Fruit fly (Drosophila melanogaster) whole organism, embryonic: ENCODE data around the gene Ndfip.

Experiments used
- Abd-B ChIP-seq: fragments of 200-800 bp; sonication (Bioruptor generic); optimal IDR thresholded peaks from 2 replicates; lab custom pipeline; 2018; ENCODE audit warnings: missing biosample characterization, mild to moderate bottlenecking, missing genetic modification characterization, moderate library complexity
- Atf3 ChIP-seq: fragments of 200-800 bp; sonication (Bioruptor generic); optimal IDR thresholded peaks from 3 replicates; lab custom pipeline; 2016; ENCODE audit warnings: missing biosample characterization, missing genetic modification characterization
- Bdp1 ChIP-seq: fragments of 200-800 bp; sonication (Bioruptor generic); optimal IDR thresholded peaks from 3 replicates; lab custom pipeline; 2016; ENCODE audit warnings: missing biosample characterization, missing genetic modification characterization
- Blimp-1 ChIP-seq: fragments of 200-800 bp; sonication (Bioruptor generic); optimal IDR thresholded peaks from 3 replicates; lab custom pipeline; 2018; ENCODE audit warnings: missing biosample characterization, missing genetic modification characterization, mild to moderate bottlenecking, moderate library complexity, missing genetic modification reagents
- CG11085 ChIP-seq: fragments of 200-800 bp; sonication (Bioruptor generic); IDR thresholded peaks from 2 replicates; pipeline ENCODE4 v1.3.6; 2022; ENCODE audit warnings: missing biosample characterization, missing genetic modification characterization
- CG12659 ChIP-seq: fragments of 200-800 bp; sonication (Bioruptor generic); optimal IDR thresholded peaks from 3 replicates; lab custom pipeline; 2017; ENCODE audit warnings: mild to moderate bottlenecking, missing biosample characterization, missing genetic modification reagents, missing genetic modification characterization
- CG13775 ChIP-seq: fragments of 200-800 bp; sonication (Bioruptor generic); optimal IDR thresholded peaks from 3 replicates; lab custom pipeline; 2017; ENCODE audit warnings: missing biosample characterization, mild to moderate bottlenecking, missing genetic modification characterization
- CG17385 ChIP-seq: fragments of 200-800 bp; sonication (Bioruptor generic); optimal IDR thresholded peaks from 3 replicates; lab custom pipeline; 2018; ENCODE audit warnings: missing biosample characterization, mild to moderate bottlenecking, missing genetic modification characterization
- CG17612 ChIP-seq: fragments of 200-800 bp; sonication (Bioruptor generic); IDR thresholded peaks from 2 replicates; pipeline ENCODE4 v1.3.6; 2022; ENCODE audit warnings: missing biosample characterization, missing genetic modification characterization
- CG18764 ChIP-seq: fragments of 200-800 bp; sonication (Bioruptor generic); optimal IDR thresholded peaks from 3 replicates; lab custom pipeline; 2016; ENCODE audit warnings: missing biosample characterization, missing genetic modification characterization
- CG2202 ChIP-seq: fragments of 200-800 bp; sonication (Bioruptor generic); optimal IDR thresholded peaks from 2 replicates; lab custom pipeline; 2018; ENCODE audit warnings: missing biosample characterization, mild to moderate bottlenecking, missing genetic modification characterization
- CG30020 ChIP-seq: fragments of 200-800 bp; optimal IDR thresholded peaks from 2 replicates; lab custom pipeline; 2019; ENCODE audit warnings: missing biosample characterization, mild to moderate bottlenecking, missing genetic modification characterization, moderate library complexity
- CG31224 ChIP-seq: fragments of 200-800 bp; sonication (Bioruptor generic); IDR thresholded peaks from 2 replicates; pipeline ENCODE4 v1.3.6; 2022; ENCODE audit warnings: missing biosample characterization, missing genetic modification characterization
- CG32532 ChIP-seq: fragments of 200-800 bp; sonication (Bioruptor generic); IDR thresholded peaks from 2 replicates; pipeline ENCODE4 v1.3.6; 2022; ENCODE audit warnings: missing biosample characterization, missing genetic modification characterization
- CG3407 ChIP-seq: fragments of 200-800 bp; sonication (Bioruptor generic); optimal IDR thresholded peaks from 2 replicates; lab custom pipeline; 2018; ENCODE audit warnings: missing biosample characterization, mild to moderate bottlenecking, missing genetic modification characterization
- CG34224 ChIP-seq: fragments of 200-800 bp; sonication (Bioruptor generic); IDR thresholded peaks from 3 replicates; pipeline ENCODE4 v1.3.6; 2022; ENCODE audit warnings: missing biosample characterization, missing genetic modification characterization; ENCODE audit not compliant: partially characterized antibody
- CG34422 ChIP-seq: fragments of 200-800 bp; sonication (Bioruptor generic); IDR thresholded peaks from 3 replicates; pipeline ENCODE4 v1.3.6; 2022; ENCODE audit warnings: missing biosample characterization, missing genetic modification characterization
- CG4730 ChIP-seq: fragments of 200-800 bp; sonication (Bioruptor generic); IDR thresholded peaks from 2 replicates; pipeline ENCODE4 v1.3.6; 2022; ENCODE audit warnings: missing biosample characterization, missing genetic modification characterization
- CG5180 ChIP-seq: fragments of 200-800 bp; sonication (Bioruptor generic); optimal IDR thresholded peaks from 3 replicates; lab custom pipeline; 2017; ENCODE audit warnings: missing biosample characterization, missing genetic modification characterization, mild to moderate bottlenecking, moderate library complexity, missing genetic modification reagents
- CG7372 ChIP-seq: fragments of 200-800 bp; sonication (Bioruptor generic); IDR thresholded peaks from 2 replicates; pipeline ENCODE4 v1.3.6; 2022; ENCODE audit warnings: missing biosample characterization, missing genetic modification characterization
- CG7745 ChIP-seq: fragments of 200-800 bp; sonication (Bioruptor generic); optimal IDR thresholded peaks from 2 replicates; lab custom pipeline; 2018; ENCODE audit warnings: missing biosample characterization, mild to moderate bottlenecking, missing genetic modification characterization, moderate library complexity
- CG8388 ChIP-seq: fragments of 200-800 bp; sonication (Bioruptor generic); optimal IDR thresholded peaks from 2 replicates; lab custom pipeline; 2019; ENCODE audit warnings: missing biosample characterization, mild to moderate bottlenecking, missing genetic modification characterization, moderate library complexity
- CG8765 ChIP-seq: fragments of 200-800 bp; sonication (Bioruptor generic); IDR thresholded peaks from 2 replicates; pipeline ENCODE4 v1.3.6; 2022; ENCODE audit warnings: missing biosample characterization, missing genetic modification characterization
- CG9797 ChIP-seq: fragments of 200-800 bp; sonication (Bioruptor generic); optimal IDR thresholded peaks from 3 replicates; lab custom pipeline; 2018; ENCODE audit warnings: missing biosample characterization, mild to moderate bottlenecking, missing genetic modification characterization
- CG9932 ChIP-seq: fragments of 200-800 bp; sonication (Bioruptor generic); IDR thresholded peaks from 2 replicates; pipeline ENCODE4 v1.3.6; 2022; ENCODE audit warnings: missing biosample characterization, missing genetic modification characterization
- CrebB ChIP-seq: fragments of 200-800 bp; sonication (Bioruptor generic); optimal IDR thresholded peaks from 3 replicates; lab custom pipeline; 2018; ENCODE audit warnings: missing biosample characterization, mild to moderate bottlenecking, missing genetic modification characterization
- Dref ChIP-seq: fragments of 200-800 bp; sonication (Bioruptor generic); IDR thresholded peaks from 2 replicates; pipeline ENCODE4 v1.3.6; 2022; ENCODE audit warnings: missing biosample characterization, missing genetic modification characterization
- H2.0 ChIP-seq: fragments of 200-800 bp; sonication (Bioruptor generic); IDR thresholded peaks from 2 replicates; pipeline ENCODE4 v1.3.6; 2022; ENCODE audit warnings: missing biosample characterization, missing genetic modification characterization
- Hand ChIP-seq: fragments of 200-800 bp; sonication (Bioruptor generic); optimal IDR thresholded peaks from 2 replicates; lab custom pipeline; 2017; ENCODE audit warnings: mild to moderate bottlenecking, missing biosample characterization, missing genetic modification reagents, missing genetic modification characterization
- MBD-R2 ChIP-seq: fragments of 200-800 bp; sonication (Bioruptor generic); IDR thresholded peaks from 2 replicates; pipeline ENCODE4 v1.3.6; 2022; ENCODE audit warnings: missing biosample characterization, missing genetic modification characterization
- Myb ChIP-seq: fragments of 200-800 bp; sonication (Bioruptor generic); optimal IDR thresholded peaks from 2 replicates; lab custom pipeline; 2016; ENCODE audit warnings: missing biosample characterization, missing genetic modification characterization
- Neu2 ChIP-seq: fragments of 200-800 bp; sonication (Bioruptor generic); optimal IDR thresholded peaks from 3 replicates; lab custom pipeline; 2016; ENCODE audit warnings: missing biosample characterization, missing genetic modification characterization, borderline replicate concordance
- PHDP ChIP-seq: fragments of 200-800 bp; sonication (Bioruptor generic); optimal IDR thresholded peaks from 3 replicates; lab custom pipeline; 2018; ENCODE audit warnings: missing biosample characterization, mild to moderate bottlenecking, missing genetic modification characterization, moderate library complexity
- chinmo ChIP-seq: fragments of 200-800 bp; sonication (Bioruptor generic); IDR thresholded peaks from 4 replicates; pipeline ENCODE4 v1.3.6; 2022; ENCODE audit warnings: missing biosample characterization, missing genetic modification characterization; ENCODE audit not compliant: partially characterized antibody
- dimm ChIP-seq: fragments of 200-800 bp; sonication (Bioruptor generic); IDR thresholded peaks from 2 replicates; pipeline ENCODE4 v1.3.6; 2022; ENCODE audit warnings: missing biosample characterization, missing genetic modification characterization
- dmrt11E ChIP-seq: fragments of 200-800 bp; sonication (Bioruptor generic); optimal IDR thresholded peaks from 3 replicates; lab custom pipeline; 2018; ENCODE audit warnings: missing biosample characterization, mild to moderate bottlenecking, missing genetic modification characterization, moderate library complexity
- dmrt99B ChIP-seq: fragments of 200-800 bp; sonication (Bioruptor generic); optimal IDR thresholded peaks from 2 replicates; lab custom pipeline; 2018; ENCODE audit warnings: missing biosample characterization, mild to moderate bottlenecking, missing genetic modification characterization, moderate library complexity
- fu2 ChIP-seq: fragments of 200-800 bp; sonication (Bioruptor generic); optimal IDR thresholded peaks from 2 replicates; lab custom pipeline; 2016; ENCODE audit warnings: missing biosample characterization, missing genetic modification characterization
- kay ChIP-seq: fragments of 200-800 bp; sonication (Bioruptor generic); optimal IDR thresholded peaks from 2 replicates; lab custom pipeline; 2016; ENCODE audit warnings: missing biosample characterization, missing genetic modification characterization
- mirr ChIP-seq: fragments of 200-800 bp; sonication (Bioruptor generic); optimal IDR thresholded peaks from 3 replicates; lab custom pipeline; 2018; ENCODE audit warnings: missing biosample characterization, mild to moderate bottlenecking, missing genetic modification characterization
- onecut ChIP-seq: fragments of 200-800 bp; sonication (Bioruptor generic); IDR thresholded peaks from 2 replicates; pipeline ENCODE4 v1.3.6; 2022; ENCODE audit warnings: missing biosample characterization, missing genetic modification characterization
- ranshi ChIP-seq: fragments of 200-800 bp; sonication (Bioruptor generic); IDR thresholded peaks from 2 replicates; pipeline ENCODE4 v1.3.6; 2022; ENCODE audit warnings: missing biosample characterization, missing genetic modification characterization
- sc ChIP-seq, 3 experiments: fragments of >200 bp in 2 of 3; fragments of 200-800 bp in 1 of 3; sonication (Bioruptor generic) in 1 of 3; optimal IDR thresholded peaks; 2 replicates in 2 of 3; 3 replicates in 1 of 3; lab custom pipeline; 2017; ENCODE audit warnings: mild to moderate bottlenecking in 1 of 3, missing biosample characterization in 1 of 3, missing genetic modification characterization in 1 of 3, missing genetic modification reagents in 1 of 3
- slp2 ChIP-seq: fragments of 200-800 bp; sonication (Bioruptor generic); optimal IDR thresholded peaks from 2 replicates; lab custom pipeline; 2016; ENCODE audit warnings: missing biosample characterization, missing genetic modification characterization
- sug ChIP-seq: fragments of 200-800 bp; optimal IDR thresholded peaks from 2 replicates; lab custom pipeline; 2019; ENCODE audit warnings: missing biosample characterization, mild to moderate bottlenecking, missing genetic modification characterization, moderate library complexity
- tna ChIP-seq: fragments of 200-800 bp; sonication (Bioruptor generic); IDR thresholded peaks from 2 replicates; pipeline ENCODE4 v1.3.6; 2022; ENCODE audit warnings: missing biosample characterization, missing genetic modification characterization; ENCODE audit not compliant: partially characterized antibody
- vvl ChIP-seq: fragments of 200-800 bp; sonication (Bioruptor generic); IDR thresholded peaks from 2 replicates; pipeline ENCODE4 v1.3.6; 2022; ENCODE audit warnings: missing biosample characterization, missing genetic modification characterization
- wek ChIP-seq: fragments of 200-800 bp; sonication (Bioruptor generic); optimal IDR thresholded peaks from 3 replicates; lab custom pipeline; 2018; ENCODE audit warnings: missing biosample characterization, mild to moderate bottlenecking, missing genetic modification characterization, moderate library complexity

The Ndfip gene

dm6 chr3L:17610896-17611711 lies 43.0 kb downstream of the Ndfip start (continued):
- TF ChIP-seq CG32532 (GFP tag; lab: Robert Waterston, UW): no peak
- peak; percentile 13 for TF ChIP-seq CG30020 (tag; lab: Kevin White, UChicago)
- no peak for TF ChIP-seq sc (optimal IDR thresholded peaks at IDR 0.05; lab: Kevin White, UChicago)
- TF ChIP-seq sc (GFP tag; optimal IDR thresholded peaks at IDR 0.05; lab: Kevin White, UChicago): peak; percentile 86
- TF ChIP-seq onecut: peak; percentile 32; the same call in 1 of the 2 replicates
- TF ChIP-seq CG18764 (GFP tag; lab: Kevin White, UChicago): peak; percentile 27
- TF ChIP-seq Hand: no peak
- TF ChIP-seq CG7372 (GFP tag; lab: Robert Waterston, UW): no peak
- no peak for TF ChIP-seq ranshi (GFP tag; lab: Robert Waterston, UW)
- no peak for TF ChIP-seq chinmo (GFP tag; lab: Robert Waterston, UW)
- no peak for TF ChIP-seq CG4730 (GFP tag; lab: Robert Waterston, UW)
- TF ChIP-seq Bdp1: no peak
- TF ChIP-seq CG3407 (GFP tag; lab: Kevin White, UChicago): peak; percentile 44
- TF ChIP-seq slp2 (GFP tag; lab: Kevin White, UChicago): no peak
- TF ChIP-seq vvl (GFP tag; lab: Robert Waterston, UW): peak; percentile 55; the same call in 1 of the 2 replicates
- TF ChIP-seq Atf3 (GFP tag; lab: Kevin White, UChicago): no peak
- peak; percentile 69 for TF ChIP-seq CG17385 (GFP tag; lab: Kevin White, UChicago)
- peak; percentile 86 for TF ChIP-seq dmrt11E
- TF ChIP-seq Abd-B (GFP tag; lab: Kevin White, UChicago): peak; percentile 61
- no peak for TF ChIP-seq CG8765
- TF ChIP-seq wek (GFP tag; lab: Kevin White, UChicago): no peak
- TF ChIP-seq Dref (GFP tag; lab: Robert Waterston, UW): no peak
- TF ChIP-seq CG5180 (GFP tag; lab: Kevin White, UChicago): peak; percentile 23
- no peak for TF ChIP-seq CG31224 (GFP tag; lab: Robert Waterston, UW)
- TF ChIP-seq dmrt99B (tag; lab: Kevin White, UChicago): peak; percentile 85
- no peak for TF ChIP-seq CG34224 (GFP tag; lab: Robert Waterston, UW)
- peak; percentile 63 for TF ChIP-seq CG2202 (tag; lab: Kevin White, UChicago)
- no peak for TF ChIP-seq kay (GFP tag; lab: Kevin White, UChicago)
- TF ChIP-seq mirr (GFP tag; lab: Kevin White, UChicago): no peak
- no peak for TF ChIP-seq Myb
- peak; percentile 72 for TF ChIP-seq CG8388 (GFP tag; lab: Kevin White, UChicago)
- TF ChIP-seq sug: no peak
- TF ChIP-seq Neu2 (GFP tag; lab: Kevin White, UChicago): no peak
- TF ChIP-seq CG9797 (GFP tag; lab: Kevin White, UChicago): no peak
- TF ChIP-seq Blimp-1 (GFP tag; lab: Kevin White, UChicago): peak; percentile 70
- TF ChIP-seq PHDP (tag; lab: Kevin White, UChicago): peak; percentile 64
- TF ChIP-seq CG7745 (tag; lab: Kevin White, UChicago): no peak
- TF ChIP-seq tna (GFP tag; lab: Robert Waterston, UW): no peak
- peak; percentile 61 for TF ChIP-seq CG12659 (GFP tag; lab: Kevin White, UChicago)
- TF ChIP-seq CG9932 (GFP tag; lab: Robert Waterston, UW): no peak
- TF ChIP-seq CG13775: peak; percentile 68
- TF ChIP-seq MBD-R2 (GFP tag; lab: Robert Waterston, UW): no peak
- no peak for TF ChIP-seq CG17612 (GFP tag; lab: Robert Waterston, UW)
- no peak; the same call in 1 of the 2 replicates for TF ChIP-seq H2.0
- TF ChIP-seq fu2 (GFP tag; lab: Kevin White, UChicago): no peak
- no peak for TF ChIP-seq CrebB
- no peak for TF ChIP-seq CG11085 (GFP tag; lab: Robert Waterston, UW)
- TF ChIP-seq dimm: peak; percentile 8; the same call in 1 of the 2 replicates
- no peak for TF ChIP-seq CG34422 (GFP tag; lab: Robert Waterston, UW)
